Fruit fly (Drosophila melanogaster): Measurements from ENCODE around the gene CG13026.

Gene CG13026

DNA sequence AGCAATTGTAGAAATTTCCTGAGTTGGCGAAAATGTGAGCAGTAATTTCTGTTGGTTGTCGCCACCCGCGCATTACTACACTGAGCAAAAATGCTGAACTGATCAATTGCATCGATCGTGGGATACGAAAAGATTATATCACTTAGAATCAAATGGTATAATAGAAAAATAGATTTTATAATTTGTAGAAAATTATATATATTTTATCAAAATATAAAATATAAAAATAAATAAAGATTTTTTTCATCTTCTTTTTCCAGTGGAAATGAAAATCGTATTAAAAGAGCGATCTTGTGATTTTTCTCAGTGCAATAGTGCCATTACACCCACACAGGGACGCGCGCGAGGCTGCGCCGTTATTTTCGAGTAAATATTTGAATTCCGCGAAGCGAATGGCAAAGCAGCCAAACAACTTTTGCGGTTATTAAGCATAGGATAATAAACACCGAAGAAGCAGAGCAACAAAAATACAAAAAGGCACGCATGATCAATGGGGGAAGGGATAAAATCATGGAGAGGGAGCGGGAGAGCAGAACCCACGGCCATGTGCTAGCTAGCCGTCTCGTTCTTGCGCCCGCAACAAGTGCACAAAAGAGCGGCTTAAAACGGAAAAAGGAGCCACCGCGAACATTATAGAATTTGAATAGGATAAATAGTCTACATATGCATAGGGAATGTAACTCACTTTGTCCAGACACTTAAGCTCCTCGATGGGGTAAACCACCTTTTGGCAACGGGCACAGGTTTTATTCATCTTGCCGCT is 15.5 kb downstream of the CG13026 start:
- peak; percentile 79 for TF ChIP-seq CG17801 (GFP tag; optimal IDR thresholded peaks at IDR 0.05; ENCODE audit: partially characterized antibody)

dm6 chr3L:16709673-16710257 is 16.2 kb downstream of the CG13026 start:
- peak; percentile 74 for TF ChIP-seq CG17801 (GFP tag; optimal IDR thresholded peaks at IDR 0.05; ENCODE audit: partially characterized antibody)

DNA sequence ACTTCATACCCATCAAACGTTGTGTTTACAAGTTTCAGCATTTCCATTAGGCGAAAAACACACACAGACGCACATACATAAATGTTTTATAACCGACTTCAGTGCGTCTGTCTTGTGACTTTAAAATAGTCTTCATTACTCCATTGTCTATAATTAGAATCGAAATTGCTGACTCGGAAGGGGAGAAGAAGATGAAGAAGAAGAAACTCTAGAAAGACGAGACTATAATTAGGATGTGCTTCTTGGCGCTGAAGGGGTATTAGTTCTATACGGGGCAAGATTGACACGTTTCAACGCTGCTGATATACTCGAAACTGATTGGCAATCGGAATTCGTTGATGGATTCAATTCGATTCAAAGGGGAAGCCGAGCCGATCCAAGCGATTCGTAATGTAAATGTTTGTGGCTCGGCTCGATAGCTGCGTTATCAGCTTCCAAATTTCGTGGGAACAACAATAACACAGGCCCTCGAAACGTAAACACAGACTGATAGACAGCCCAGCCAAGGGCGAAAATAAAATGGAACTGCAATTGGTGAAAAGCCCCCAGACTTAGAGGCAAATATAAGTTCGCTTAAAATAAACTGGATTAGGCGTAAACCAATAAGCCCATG is 17.1 kb downstream of the CG13026 start:
- no peak for TF ChIP-seq CG17801 (GFP tag; optimal IDR thresholded peaks at IDR 0.05; ENCODE audit: partially characterized antibody)

- no peak for TF ChIP-seq CG17801 (GFP tag; optimal IDR thresholded peaks at IDR 0.05; ENCODE audit: partially characterized antibody)
These were observed 20.3 kb downstream of the CG13026 start for dm6 chr3L:16705630-16706029.

DNA sequence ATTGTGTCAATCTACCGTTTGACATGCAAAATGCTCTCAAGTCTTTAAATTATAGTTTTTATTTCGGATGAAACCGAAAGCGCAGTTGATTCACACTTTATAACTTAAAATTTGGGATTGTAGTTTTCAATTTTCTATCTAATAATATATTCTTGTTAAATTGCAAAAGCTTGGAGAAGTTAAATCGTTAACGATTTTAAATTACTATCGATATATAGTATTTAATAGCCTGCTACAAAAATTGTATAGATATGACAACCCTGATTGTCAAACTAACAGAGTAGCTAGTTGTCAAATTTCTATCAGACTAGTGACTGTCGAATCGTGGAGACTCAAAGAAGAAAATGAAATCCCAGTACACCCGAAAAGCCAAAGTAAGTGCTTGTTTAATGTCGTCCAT is 21.3 kb downstream of the CG13026 start, which contains the start of gene CG9692:
Gene CG9692 (plus strand): TSS at position 301 of the 400 bp plus-strand sequence.
- no peak for TF ChIP-seq CG17801 (GFP tag; optimal IDR thresholded peaks at IDR 0.05; ENCODE audit: partially characterized antibody)

DNA sequence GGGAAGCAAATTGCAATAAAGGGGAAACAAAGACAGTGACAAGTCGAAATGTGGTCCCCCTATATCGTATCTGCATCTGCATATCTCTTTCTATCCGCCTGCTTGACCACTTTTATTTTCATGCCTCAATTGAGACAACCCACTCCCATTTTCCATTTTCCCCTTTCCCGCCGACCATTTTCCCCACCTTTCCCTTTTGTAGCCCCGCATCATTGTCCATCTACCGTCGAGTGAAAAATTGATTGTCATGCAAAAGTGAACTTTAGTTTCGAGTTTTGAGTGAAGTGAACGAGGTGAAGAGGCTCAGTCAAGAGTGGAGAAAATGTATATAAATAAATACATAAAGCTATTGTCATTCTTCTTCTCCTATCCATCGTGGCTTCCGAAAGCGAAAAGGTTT is 21.7 kb downstream of the CG13026 start:
- TF ChIP-seq CG17801 (GFP tag; optimal IDR thresholded peaks at IDR 0.05; ENCODE audit: partially characterized antibody), result no peak

DNA sequence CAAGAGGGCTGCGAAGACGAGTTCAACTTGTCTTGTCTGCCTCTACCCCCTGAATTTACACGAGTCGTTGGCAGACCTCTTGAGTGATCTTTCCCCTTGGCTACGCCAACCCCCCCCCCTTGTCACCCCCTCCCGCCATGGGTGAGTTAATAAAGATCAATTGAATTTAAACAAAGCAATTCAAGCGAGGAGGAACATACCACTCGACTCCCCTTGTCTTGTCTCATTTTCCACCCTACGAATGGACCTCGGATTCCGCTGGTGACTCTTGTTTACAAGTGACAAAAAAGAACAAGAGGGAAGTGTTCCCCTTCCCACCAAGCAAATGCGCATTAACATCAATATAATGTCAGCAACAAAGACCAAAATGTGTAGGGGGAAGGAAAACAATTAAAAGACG is 23.1 kb downstream of the CG13026 start:
- TF ChIP-seq CG17801 (GFP tag; optimal IDR thresholded peaks at IDR 0.05; ENCODE audit: partially characterized antibody), result no peak

- no peak for TF ChIP-seq CG17801 (GFP tag; optimal IDR thresholded peaks at IDR 0.05; ENCODE audit: partially characterized antibody)
These were observed 26.5 kb downstream of the CG13026 start for dm6 chr3L:16699292-16700026.

DNA sequence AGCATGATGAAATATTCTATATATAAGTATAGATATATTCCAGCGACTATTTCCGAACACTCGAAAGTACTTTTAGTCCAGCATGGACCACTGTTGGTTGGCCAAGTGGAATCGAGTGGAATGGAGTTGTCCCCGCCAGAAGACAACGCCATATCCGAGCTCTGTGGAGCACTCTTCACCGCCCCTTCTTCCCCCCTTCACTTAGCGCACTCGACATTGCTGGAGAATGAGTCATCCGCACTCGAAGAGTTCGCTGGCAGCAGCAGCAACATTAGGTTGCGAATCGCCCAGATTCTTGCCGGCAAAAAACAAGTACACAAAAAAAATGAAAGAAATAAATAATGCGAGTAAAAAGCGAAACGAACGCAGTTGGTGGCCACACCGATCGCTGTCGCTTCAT is 27.9 kb downstream of the CG13026 start:
- TF ChIP-seq CG17801 (GFP tag; optimal IDR thresholded peaks at IDR 0.05; ENCODE audit: partially characterized antibody), result no peak

DNA sequence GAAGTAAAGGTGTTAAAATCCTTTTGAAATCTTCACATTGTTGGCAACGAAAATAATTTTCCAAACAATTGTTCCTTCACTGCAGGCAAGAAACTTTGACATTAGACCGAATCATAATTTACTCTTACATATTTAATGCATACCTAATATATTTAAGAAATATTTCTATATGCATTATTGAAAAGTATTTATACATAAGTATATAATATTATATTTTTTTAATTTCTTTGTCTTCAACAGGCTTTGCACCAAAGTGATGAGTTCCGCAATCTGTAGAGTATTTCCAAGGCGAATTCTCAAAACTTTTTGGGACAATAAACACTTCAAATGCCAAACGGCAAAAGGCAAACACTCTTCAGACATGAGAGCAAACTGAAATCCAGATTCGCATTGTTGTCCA is 28.9 kb downstream of the CG13026 start:
- peak; percentile 4 for TF ChIP-seq CG17801 (GFP tag; optimal IDR thresholded peaks at IDR 0.05; ENCODE audit: partially characterized antibody)

DNA sequence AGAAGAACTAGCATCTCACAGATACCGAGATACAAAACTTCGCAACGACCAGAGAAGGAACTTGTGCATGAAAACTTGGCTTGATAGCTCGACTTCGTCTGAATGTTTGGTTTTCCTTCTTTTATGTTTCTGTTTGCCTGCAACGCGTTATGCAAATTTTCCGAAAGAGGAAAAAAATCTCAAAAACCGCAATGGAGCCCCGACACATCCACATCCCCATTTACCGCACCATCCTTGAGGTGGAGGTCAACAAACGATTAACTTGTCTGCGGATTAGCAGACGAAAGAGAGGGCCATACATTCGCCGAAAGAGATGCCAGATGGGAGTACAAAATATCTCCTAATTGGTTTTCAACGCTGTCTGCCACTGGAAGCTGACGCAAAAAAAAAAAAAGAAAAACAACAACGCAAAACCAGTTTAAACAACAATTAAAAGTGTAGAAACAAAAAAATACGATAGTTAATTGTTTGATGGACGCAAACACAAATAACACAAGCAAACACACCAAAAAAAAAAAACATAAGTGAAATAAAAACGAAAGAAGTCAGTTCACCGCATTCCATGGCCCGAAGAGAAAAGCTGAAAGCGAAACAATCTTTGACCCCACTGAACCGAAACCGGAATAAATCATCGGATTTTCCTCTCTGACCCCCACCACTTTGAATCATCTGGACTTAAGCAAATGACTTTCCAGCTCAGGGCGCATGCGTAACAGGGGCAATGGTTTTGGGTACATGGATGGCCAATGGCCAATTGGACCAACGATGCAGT is 30.7 kb downstream of the CG13026 start:
- no peak for TF ChIP-seq CG17801 (GFP tag; optimal IDR thresholded peaks at IDR 0.05; ENCODE audit: partially characterized antibody)

DNA sequence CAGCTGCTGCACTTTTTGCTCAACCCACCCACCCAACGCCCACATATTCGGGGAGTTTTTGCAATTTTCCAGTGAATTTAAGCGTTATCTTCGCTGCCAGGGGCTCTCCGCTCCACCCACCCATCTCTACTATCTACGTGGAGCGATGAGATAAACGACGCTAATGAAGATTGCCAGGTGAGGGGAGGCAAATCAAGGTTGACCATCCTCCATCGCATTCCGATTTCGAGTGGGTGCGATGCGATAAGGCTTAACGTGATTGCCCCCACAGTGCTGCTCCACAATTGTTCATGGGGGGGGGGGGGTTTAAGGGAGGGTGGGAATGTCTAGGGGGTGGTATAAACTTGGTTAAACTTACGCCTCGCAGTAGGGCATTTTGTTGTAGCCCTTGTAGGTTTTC is 32.1 kb downstream of the CG13026 start:
- TF ChIP-seq CG17801 (GFP tag; optimal IDR thresholded peaks at IDR 0.05; ENCODE audit: partially characterized antibody), result no peak

DNA sequence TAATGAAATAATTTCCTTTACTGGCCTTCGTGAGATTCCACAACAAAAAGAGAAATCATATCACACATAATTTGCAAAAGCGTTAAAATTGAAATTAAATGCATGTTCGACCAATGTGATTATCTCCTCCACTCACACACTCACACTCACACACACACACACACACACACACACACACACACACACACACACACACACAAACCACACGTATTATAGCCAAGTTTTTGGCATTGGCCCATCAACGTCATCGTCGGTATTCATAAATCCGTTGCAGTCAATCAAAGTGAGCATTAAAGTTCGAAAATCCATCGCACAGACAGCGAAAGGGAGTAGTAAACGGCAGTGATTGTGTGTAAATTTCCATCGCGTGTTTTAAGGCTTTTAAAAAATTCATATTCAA is 35.9 kb downstream of the CG13026 start:
- no peak for TF ChIP-seq CG17801 (GFP tag; optimal IDR thresholded peaks at IDR 0.05; ENCODE audit: partially characterized antibody)

DNA sequence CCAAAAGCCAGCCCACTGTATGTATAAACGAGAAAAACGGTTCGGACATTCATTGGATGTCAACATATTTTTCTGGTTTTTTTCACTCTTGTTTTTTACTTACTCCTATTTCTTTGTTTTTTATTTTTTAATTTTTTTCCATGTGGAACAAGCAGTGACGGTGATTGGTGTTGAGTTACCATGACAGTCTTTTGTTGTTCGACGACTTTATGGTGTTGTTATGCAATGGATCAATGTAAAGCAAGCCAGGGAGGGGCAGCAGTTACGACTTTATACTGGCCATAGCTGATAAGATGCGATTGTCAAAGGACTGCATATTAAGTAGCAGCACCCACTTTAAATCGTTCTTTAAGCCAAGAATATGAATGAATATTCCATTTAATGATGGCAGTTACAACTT is 36.5 kb downstream of the CG13026 start:
- no peak for TF ChIP-seq CG17801 (GFP tag; optimal IDR thresholded peaks at IDR 0.05; ENCODE audit: partially characterized antibody)

dm6 chr3L:16683007-16683406 is 43.0 kb downstream of the CG13026 start:
- TF ChIP-seq CG17801 (GFP tag; optimal IDR thresholded peaks at IDR 0.05; ENCODE audit: partially characterized antibody), result no peak

All from ovary, adult (tissue).